Fruit fly (Drosophila melanogaster): Measurements from ENCODE around the gene CG14739.

DNA sequence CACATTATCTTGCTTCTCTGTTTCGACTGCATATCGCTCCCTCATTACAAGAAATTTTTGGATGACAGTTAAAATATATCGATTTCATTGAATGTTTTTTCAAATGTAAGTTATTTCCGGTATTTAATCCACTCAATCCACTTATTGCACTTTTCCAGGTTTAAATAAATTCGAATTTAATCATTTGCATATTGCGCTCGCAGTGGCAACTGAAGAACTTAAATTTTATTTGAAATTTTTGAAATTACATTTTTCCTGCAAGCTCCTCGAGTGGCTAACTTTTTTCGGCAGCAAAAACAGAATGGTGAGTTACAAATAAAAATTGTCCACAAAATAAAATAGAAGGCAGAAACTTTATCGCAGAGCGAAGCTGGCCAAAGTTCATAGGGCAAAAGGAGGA, 17.4 kb downstream of the CG14739 start, which contains the start of the genes CG31358, CG42504 and CG42505:
- TF ChIP-seq CG8478 (optimal IDR thresholded peaks at IDR 0.05) = no peak
- TF ChIP-seq EcR (GFP tag; optimal IDR thresholded peaks at IDR 0.05) = no peak
